Fruit fly (Drosophila melanogaster) whole organism, adult: ENCODE measurements around the gene CG6026.
A peak's percentile ranks its signal among the peaks of the same experiment; 100 is the strongest.

Experiments used
- CG11617 ChIP-seq: fragments of 200-800 bp; sonication (Bioruptor generic); optimal IDR thresholded peaks from 2 replicates; lab custom pipeline; 2017; ENCODE audit warnings: mild to moderate bottlenecking, missing biosample characterization, missing genetic modification reagents, missing genetic modification characterization
- CG12768 ChIP-seq: fragments of 200-800 bp; sonication (Bioruptor generic); optimal IDR thresholded peaks from 2 replicates; lab custom pipeline; 2017; ENCODE audit warnings: missing biosample characterization, missing genetic modification characterization, mild to moderate bottlenecking, moderate library complexity, missing genetic modification reagents
- CG14711 ChIP-seq: fragments of 200-800 bp; sonication (Bioruptor generic); optimal IDR thresholded peaks from 2 replicates; lab custom pipeline; 2018; ENCODE audit warnings: missing biosample characterization, mild to moderate bottlenecking, missing genetic modification characterization, moderate library complexity
- CG1620 ChIP-seq: fragments of 200-800 bp; sonication (Bioruptor generic); optimal IDR thresholded peaks from 2 replicates; lab custom pipeline; 2016; ENCODE audit warnings: missing biosample characterization, missing genetic modification characterization
- CG33017 ChIP-seq: fragments of 200-800 bp; sonication (Bioruptor generic); optimal IDR thresholded peaks from 2 replicates; lab custom pipeline; 2018; ENCODE audit warnings: missing biosample characterization, mild to moderate bottlenecking, missing genetic modification characterization, moderate library complexity
- CG5204 ChIP-seq: fragments of 200-800 bp; sonication (Bioruptor generic); optimal IDR thresholded peaks from 2 replicates; lab custom pipeline; 2016; ENCODE audit warnings: missing biosample characterization, missing genetic modification characterization
- CG7045 ChIP-seq: fragments of 200-800 bp; sonication (Bioruptor generic); optimal IDR thresholded peaks from 2 replicates; lab custom pipeline; 2017; ENCODE audit warnings: missing biosample characterization, mild to moderate bottlenecking, missing genetic modification characterization
- CG7101 ChIP-seq: fragments of 200-800 bp; sonication (Bioruptor generic); optimal IDR thresholded peaks from 2 replicates; lab custom pipeline; 2018; ENCODE audit warnings: missing biosample characterization, mild to moderate bottlenecking, missing genetic modification characterization, moderate library complexity
- Clk ChIP-seq: fragments of 200-800 bp; sonication (Bioruptor generic); optimal IDR thresholded peaks from 2 replicates; lab custom pipeline; 2017; ENCODE audit warnings: missing biosample characterization, missing genetic modification characterization
- Crg-1 ChIP-seq: fragments of 200-800 bp; sonication (Bioruptor generic); optimal IDR thresholded peaks from 2 replicates; lab custom pipeline; 2016; ENCODE audit warnings: missing biosample characterization, missing genetic modification characterization
- Hr96 ChIP-seq: fragments of 200-800 bp; sonication (Bioruptor generic); optimal IDR thresholded peaks from 2 replicates; lab custom pipeline; 2016; ENCODE audit warnings: missing biosample characterization, missing genetic modification characterization
- Mnt ChIP-seq: fragments of 200-800 bp; sonication (Bioruptor generic); optimal IDR thresholded peaks from 2 replicates; lab custom pipeline; 2016; ENCODE audit warnings: missing biosample characterization, mild to moderate bottlenecking, missing genetic modification characterization
- bab1 ChIP-seq: fragments of 200-800 bp; sonication (Bioruptor generic); optimal IDR thresholded peaks from 3 replicates; lab custom pipeline; 2019; ENCODE audit warnings: missing biosample characterization, mild to moderate bottlenecking, missing genetic modification characterization, moderate library complexity
- cic ChIP-seq: fragments of 200-800 bp; sonication (Bioruptor generic); optimal IDR thresholded peaks from 2 replicates; lab custom pipeline; 2017; ENCODE audit warnings: missing biosample characterization, mild to moderate bottlenecking, missing genetic modification characterization, moderate library complexity
- cnc ChIP-seq, 2 experiments: fragments of >200 bp; optimal IDR thresholded peaks; 2 replicates each; lab custom pipeline; 2017
- kay ChIP-seq: fragments of 200-800 bp; sonication (Bioruptor generic); peaks from one replicate; lab custom pipeline; 2016; ENCODE audit warnings: missing biosample characterization, missing genetic modification characterization, borderline replicate concordance
- ovo ChIP-seq: fragments of 200-800 bp; sonication (Bioruptor generic); optimal IDR thresholded peaks from 2 replicates; lab custom pipeline; 2016; ENCODE audit warnings: missing biosample characterization, missing genetic modification characterization
- pad ChIP-seq: fragments of 200-800 bp; sonication (Bioruptor generic); optimal IDR thresholded peaks from 3 replicates; lab custom pipeline; 2017; ENCODE audit warnings: missing biosample characterization, missing genetic modification characterization, mild to moderate bottlenecking, moderate library complexity, missing genetic modification reagents
- tj ChIP-seq: fragments of 200-800 bp; sonication (Bioruptor generic); optimal IDR thresholded peaks from 3 replicates; lab custom pipeline; 2017; ENCODE audit warnings: missing biosample characterization, mild to moderate bottlenecking, missing genetic modification characterization, moderate library complexity
- toe ChIP-seq: fragments of 200-800 bp; sonication (Bioruptor generic); optimal IDR thresholded peaks from 2 replicates; lab custom pipeline; 2016; ENCODE audit warnings: missing biosample characterization, missing genetic modification characterization

The CG6026 gene

dm6 chr3R:19033238-19033637 is at the start of gene CG6026:
Gene CG6026, plus strand, starts transcription at chr3R:19033538.
- TF ChIP-seq CG33017 (tag; lab: Kevin White, UChicago), result no peak
- TF ChIP-seq toe, result no peak
- TF ChIP-seq tj (GFP tag; lab: Kevin White, UChicago), result no peak
- TF ChIP-seq CG5204 (GFP tag; lab: Kevin White, UChicago), result no peak
- no peak for TF ChIP-seq bab1 (GFP tag; lab: Kevin White, UChicago)
- no peak for TF ChIP-seq CG7045
- TF ChIP-seq CG1620 (GFP tag; lab: Kevin White, UChicago), result no peak
- TF ChIP-seq Hr96 (GFP tag; lab: Kevin White, UChicago), result no peak
- TF ChIP-seq ovo (GFP tag; lab: Kevin White, UChicago), result no peak
- no peak for TF ChIP-seq Mnt (GFP tag; lab: Kevin White, UChicago)
- no peak for TF ChIP-seq CG11617
- TF ChIP-seq CG7101 (tag; lab: Kevin White, UChicago), result no peak
- no peak for TF ChIP-seq kay
- TF ChIP-seq CG12768, result no peak
- no peak for TF ChIP-seq pad (GFP tag; lab: Kevin White, UChicago)
- TF ChIP-seq Clk (GFP tag; lab: Kevin White, UChicago), result no peak
- TF ChIP-seq cnc (optimal IDR thresholded peaks at IDR 0.05; lab: Kevin White, UChicago), result no peak
- TF ChIP-seq cic (GFP tag; lab: Kevin White, UChicago), result no peak
- no peak for TF ChIP-seq CG14711 (tag; lab: Kevin White, UChicago)

- no peak for TF ChIP-seq cnc (optimal IDR thresholded peaks at IDR 0.05; lab: Kevin White, UChicago)
- TF ChIP-seq CG1620 (GFP tag; lab: Kevin White, UChicago), result peak; percentile 67
- peak; percentile 50 for TF ChIP-seq pad (GFP tag; lab: Kevin White, UChicago)
- TF ChIP-seq bab1 (GFP tag; lab: Kevin White, UChicago), result peak; percentile 83
- TF ChIP-seq Crg-1 (GFP tag; lab: Kevin White, UChicago), result no peak
- TF ChIP-seq Clk (GFP tag; lab: Kevin White, UChicago), result peak; percentile 65
- TF ChIP-seq tj (GFP tag; lab: Kevin White, UChicago), result peak; percentile 50
- peak; percentile 39 for TF ChIP-seq cic (GFP tag; lab: Kevin White, UChicago)
- peak; percentile 24 for TF ChIP-seq Hr96 (GFP tag; lab: Kevin White, UChicago)
- peak; percentile 70 for TF ChIP-seq CG12768
- peak; percentile 57 for TF ChIP-seq Mnt (GFP tag; lab: Kevin White, UChicago)
- TF ChIP-seq CG7045, result peak; percentile 75
- TF ChIP-seq CG7101 (tag; lab: Kevin White, UChicago), result peak; percentile 84
- TF ChIP-seq CG5204 (GFP tag; lab: Kevin White, UChicago), result peak; percentile 73
- peak; percentile 81 for TF ChIP-seq CG14711 (tag; lab: Kevin White, UChicago)
- TF ChIP-seq ovo (GFP tag; lab: Kevin White, UChicago), result peak; percentile 68
- peak; percentile 63 for TF ChIP-seq toe
- no peak for TF ChIP-seq kay
- TF ChIP-seq CG33017 (tag; lab: Kevin White, UChicago), result peak; percentile 78
- peak; percentile 77 for TF ChIP-seq CG11617
These were observed 49.6 kb upstream of the CG6026 start, which contains the start of the genes snRNP-U1-C and gukh for dm6 chr3R:18983614-18984185. Gene snRNP-U1-C, minus strand, starts transcription at chr3R:18983650. Gene gukh, plus strand, starts transcription at chr3R:18984025.

DNA sequence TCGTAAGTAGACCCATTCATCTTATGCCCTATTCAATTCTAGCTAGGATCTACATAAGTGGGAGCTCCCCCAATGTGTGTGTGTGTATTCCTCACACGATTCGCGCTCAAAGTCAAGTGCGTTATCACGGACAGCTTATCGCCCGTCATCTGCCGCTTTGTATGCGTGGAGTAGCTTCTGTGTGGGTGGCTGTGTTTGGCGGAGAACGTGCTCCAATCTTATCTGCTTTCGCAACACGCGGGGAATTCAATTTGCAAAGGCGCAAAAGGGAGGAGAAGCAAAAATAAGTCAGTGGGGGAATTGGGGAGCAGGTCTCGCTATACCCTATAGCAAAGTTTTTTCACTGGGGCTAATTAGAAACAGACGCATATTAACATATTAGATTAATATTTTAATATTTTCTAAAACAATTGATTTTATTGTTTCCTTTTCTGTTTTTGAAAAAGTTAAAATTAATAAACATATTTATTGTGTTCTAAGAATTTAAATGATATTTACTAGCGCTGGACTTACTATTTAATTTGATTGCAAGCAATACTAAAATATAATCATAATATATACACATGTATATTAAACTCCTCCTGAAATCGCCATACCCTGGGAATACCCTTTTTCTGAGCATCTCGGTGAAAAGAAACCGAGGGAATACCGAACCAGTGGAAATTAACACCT is 48.1 kb upstream of the CG6026 start:
- TF ChIP-seq CG11617 (peak; percentile 80), Clk (GFP tag; lab: Kevin White, UChicago) (no peak), Hr96 (GFP tag; lab: Kevin White, UChicago) (no peak), CG1620 (GFP tag; lab: Kevin White, UChicago) (no peak), cic (GFP tag; lab: Kevin White, UChicago) (no peak), CG14711 (tag; lab: Kevin White, UChicago) (peak; percentile 82), CG7101 (tag; lab: Kevin White, UChicago) (peak; percentile 86), CG5204 (GFP tag; lab: Kevin White, UChicago) (peak; percentile 44), CG12768 (peak; percentile 57), tj (GFP tag; lab: Kevin White, UChicago) (no peak), cnc (optimal IDR thresholded peaks at IDR 0.05; lab: Kevin White, UChicago) (no peak), pad (GFP tag; lab: Kevin White, UChicago) (peak; percentile 74), bab1 (GFP tag; lab: Kevin White, UChicago) (peak; percentile 62), Mnt (GFP tag; lab: Kevin White, UChicago) (peak; percentile 35), ovo (GFP tag; lab: Kevin White, UChicago) (no peak), toe (peak; percentile 1), Crg-1 (GFP tag; lab: Kevin White, UChicago) (peak; percentile 9), CG33017 (tag; lab: Kevin White, UChicago) (peak; percentile 66), kay (no peak), CG7045 (peak; percentile 46)

- TF ChIP-seq CG33017 (tag; lab: Kevin White, UChicago), result no peak
- TF ChIP-seq bab1 (GFP tag; lab: Kevin White, UChicago), result no peak
- no peak for TF ChIP-seq CG7101 (tag; lab: Kevin White, UChicago)
- peak; percentile 97 for TF ChIP-seq tj (GFP tag; lab: Kevin White, UChicago)
These were observed 47.0 kb upstream of the CG6026 start for dm6 chr3R:18986089-18986887.
